Worm (Caenorhabditis elegans): ENCODE measurements around the gene prdx-3.
"Not testable (repeated sequence)": the region's sequence is repeated elsewhere in the genome, so short reads cannot be mapped to it uniquely, and the experiment has no call there.

Gene prdx-3

ce11 chrIII:4419117-4419978, 12.1 kb downstream of the prdx-3 start, which contains the start of the genes R07E5.7 and cku-80:
Gene R07E5.7 (minus strand): TSS chrIII:4419167.
Gene cku-80 (plus strand): TSS chrIII:4419848.
- TF ChIP-seq lsy-2 (tag; optimal IDR thresholded peaks at IDR 0.05) (peak; percentile 61 to 82), sma-9 (GFP tag; optimal IDR thresholded peaks at IDR 0.05) (peak; percentile 61), sma-9 (tag; optimal IDR thresholded peaks at IDR 0.05) (no peak), nhr-129 (tag; optimal IDR thresholded peaks at IDR 0.05) (peak; percentile 38), peb-1 (tag; optimal IDR thresholded peaks at IDR 0.05) (no peak), nhr-12 (tag; optimal IDR thresholded peaks at IDR 0.05) (no peak), sma-3 (GFP tag; optimal IDR thresholded peaks at IDR 0.05) (peak; percentile 67), F13H6.1 (tag; optimal IDR thresholded peaks at IDR 0.05) (peak; percentile 59), crh-2 (tag; optimal IDR thresholded peaks at IDR 0.05) (peak; percentile 66), mab-5 (tag; optimal IDR thresholded peaks at IDR 0.05) (peak; percentile 6), snpc-4 (tag; optimal IDR thresholded peaks at IDR 0.05) (peak; percentile 58), nhr-77 (tag; optimal IDR thresholded peaks at IDR 0.05) (no peak), C34F6.9 (tag; optimal IDR thresholded peaks at IDR 0.05) (peak; percentile 73), gmeb-1 (tag; optimal IDR thresholded peaks at IDR 0.05) (peak; percentile 88), unc-55 (GFP tag; optimal IDR thresholded peaks at IDR 0.05) (peak; percentile 62), dmd-4 (tag; optimal IDR thresholded peaks at IDR 0.05) (no peak), lin-13 (GFP tag; optimal IDR thresholded peaks at IDR 0.05) (peak; percentile 52), blmp-1 (tag; optimal IDR thresholded peaks at IDR 0.05; ENCODE audit: insufficient read depth) (no peak), unc-39 (tag; optimal IDR thresholded peaks at IDR 0.05) (no peak), unc-62 (GFP tag; optimal IDR thresholded peaks at IDR 0.05) (no peak), alr-1 (tag; optimal IDR thresholded peaks at IDR 0.05) (no peak), nhr-21 (tag; optimal IDR thresholded peaks at IDR 0.05) (peak; percentile 38), nhr-25 (tag; optimal IDR thresholded peaks at IDR 0.05) (peak; percentile 20), ama-1 (optimal IDR thresholded peaks at IDR 0.05) (peak; percentile 48), lin-11 (tag; optimal IDR thresholded peaks at IDR 0.05) (peak; percentile 43)

ce11 chrIII:4426711-4427218, 19.5 kb downstream of the prdx-3 start:
- TF ChIP-seq snpc-4 (tag; optimal IDR thresholded peaks at IDR 0.05) (peak; percentile 95), lsy-2 (tag; optimal IDR thresholded peaks at IDR 0.05) (peak; percentile 37 to 44), sma-9 (GFP tag; optimal IDR thresholded peaks at IDR 0.05) (peak; percentile 13)
- TF ChIP-seq sma-9 (tag; optimal IDR thresholded peaks at IDR 0.05): not testable (repeated sequence)

DNA sequence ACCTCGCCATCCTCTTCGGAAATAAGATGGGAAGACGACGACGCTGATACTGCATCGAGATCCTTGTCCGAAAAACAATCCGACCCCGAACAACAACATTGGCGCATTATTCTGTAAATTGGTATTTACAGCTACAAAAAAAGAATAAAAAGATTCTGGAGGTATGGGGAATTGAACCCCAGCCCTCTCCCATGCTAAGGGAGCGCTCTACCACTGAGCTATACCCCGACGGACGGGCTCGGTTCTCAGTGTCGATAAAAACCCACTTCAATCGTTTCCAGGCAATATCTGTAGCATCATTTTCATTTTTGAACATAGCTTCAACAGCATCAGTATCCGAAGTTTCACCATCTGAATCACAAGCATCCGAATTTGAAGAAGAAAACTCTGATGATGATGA, 21.6 kb downstream of the prdx-3 start:
- TF ChIP-seq peb-1 (tag; optimal IDR thresholded peaks at IDR 0.05) (no peak), ztf-11 (tag; optimal IDR thresholded peaks at IDR 0.05) (no peak), mbf-1 (tag; optimal IDR thresholded peaks at IDR 0.05) (no peak), elt-3 (tag; optimal IDR thresholded peaks at IDR 0.05) (no peak), ZK546.5 (tag; optimal IDR thresholded peaks at IDR 0.05) (no peak), nhr-129 (tag; optimal IDR thresholded peaks at IDR 0.05) (peak; percentile 14), unc-55 (GFP tag; optimal IDR thresholded peaks at IDR 0.05) (peak; percentile 11), lin-11 (tag; optimal IDR thresholded peaks at IDR 0.05) (no peak), C34F6.9 (tag; optimal IDR thresholded peaks at IDR 0.05) (no peak), egl-27 (tag; optimal IDR thresholded peaks at IDR 0.05) (no peak), lin-39 (tag; optimal IDR thresholded peaks at IDR 0.05) (no peak), dmd-4 (tag; optimal IDR thresholded peaks at IDR 0.05) (no peak), lsy-2 (tag; optimal IDR thresholded peaks at IDR 0.05) (no peak), alr-1 (tag; optimal IDR thresholded peaks at IDR 0.05) (no peak), nhr-23 (tag; optimal IDR thresholded peaks at IDR 0.05) (no peak), nhr-6 (tag; optimal IDR thresholded peaks at IDR 0.05) (no peak), fos-1 (tag; optimal IDR thresholded peaks at IDR 0.05) (no peak), nhr-21 (tag; optimal IDR thresholded peaks at IDR 0.05) (no peak)

ce11 chrIII:4429402-4429801, 22.2 kb downstream of the prdx-3 start, which contains the start of gene C28A5.6:
Gene C28A5.6 (minus strand): TSS chrIII:4429502.
- TF ChIP-seq ceh-82 (tag; optimal IDR thresholded peaks at IDR 0.05) (no peak), lin-13 (GFP tag; optimal IDR thresholded peaks at IDR 0.05) (no peak), elt-3 (tag; optimal IDR thresholded peaks at IDR 0.05) (no peak), skn-1 (tag; optimal IDR thresholded peaks at IDR 0.05) (no peak), alr-1 (tag; optimal IDR thresholded peaks at IDR 0.05) (no peak)

Data from whole organism, L2 larva.